Fruit fly (Drosophila melanogaster) whole organism, embryonic: ENCODE data around the gene TMEM216.
A peak's percentile ranks its signal among the peaks of the same experiment; 100 is the strongest.

Source experiments
- CG10147 ChIP-seq: fragments of 200-800 bp; sonication (Bioruptor generic); optimal IDR thresholded peaks from 2 replicates; lab custom pipeline; 2019; ENCODE audit warnings: missing biosample characterization, mild to moderate bottlenecking, missing genetic modification characterization, moderate library complexity
- CG10366 ChIP-seq: fragments of 200-800 bp; sonication (Bioruptor generic); IDR thresholded peaks from 2 replicates; pipeline ENCODE4 v1.3.6; 2022; ENCODE audit warnings: missing biosample characterization, missing genetic modification characterization
- CG11695 ChIP-seq: fragments of 200-800 bp; sonication (Bioruptor generic); IDR thresholded peaks from 3 replicates; pipeline ENCODE4 v1.3.6; 2022; ENCODE audit warnings: missing biosample characterization, missing genetic modification characterization
- CG12219 ChIP-seq: fragments of 200-800 bp; sonication (Bioruptor generic); optimal IDR thresholded peaks from 3 replicates; lab custom pipeline; 2018; ENCODE audit warnings: missing biosample characterization, mild to moderate bottlenecking, missing genetic modification characterization
- CG12299 ChIP-seq: fragments of 200-800 bp; sonication (Bioruptor generic); optimal IDR thresholded peaks from 2 replicates; lab custom pipeline; 2018; ENCODE audit warnings: missing biosample characterization, mild to moderate bottlenecking, missing genetic modification characterization
- CG13624 ChIP-seq: fragments of 200-800 bp; sonication (Bioruptor generic); optimal IDR thresholded peaks from 2 replicates; lab custom pipeline; 2016; ENCODE audit warnings: missing biosample characterization, missing genetic modification characterization
- CG13775 ChIP-seq: fragments of 200-800 bp; sonication (Bioruptor generic); optimal IDR thresholded peaks from 3 replicates; lab custom pipeline; 2017; ENCODE audit warnings: missing biosample characterization, mild to moderate bottlenecking, missing genetic modification characterization
- CG14965 ChIP-seq: fragments of 200-800 bp; sonication (Bioruptor generic); optimal IDR thresholded peaks from 2 replicates; lab custom pipeline; 2016; ENCODE audit warnings: missing biosample characterization, missing genetic modification characterization, borderline replicate concordance
- CG1529 ChIP-seq: fragments of 200-800 bp; sonication (Bioruptor generic); optimal IDR thresholded peaks from 3 replicates; lab custom pipeline; 2018; ENCODE audit warnings: missing biosample characterization, missing genetic modification characterization
- CG1602 ChIP-seq: fragments of 200-800 bp; sonication (Bioruptor generic); optimal IDR thresholded peaks from 3 replicates; lab custom pipeline; 2016; ENCODE audit warnings: missing biosample characterization, missing genetic modification characterization
- CG1647 ChIP-seq: fragments of 200-800 bp; sonication (Bioruptor generic); optimal IDR thresholded peaks from 3 replicates; lab custom pipeline; 2016; ENCODE audit warnings: missing biosample characterization, missing genetic modification characterization
- CG17328 ChIP-seq: fragments of 200-800 bp; sonication (Bioruptor generic); IDR thresholded peaks from 2 replicates; pipeline ENCODE4 v1.3.6; 2022; ENCODE audit warnings: missing biosample characterization, missing genetic modification characterization
- CG18476 ChIP-seq: fragments of 200-800 bp; sonication (Bioruptor generic); optimal IDR thresholded peaks from 2 replicates; lab custom pipeline; 2016; ENCODE audit warnings: missing biosample characterization, mild to moderate bottlenecking, missing genetic modification characterization
- CG2202 ChIP-seq: fragments of 200-800 bp; sonication (Bioruptor generic); optimal IDR thresholded peaks from 2 replicates; lab custom pipeline; 2018; ENCODE audit warnings: missing biosample characterization, mild to moderate bottlenecking, missing genetic modification characterization
- CG34422 ChIP-seq: fragments of 200-800 bp; sonication (Bioruptor generic); IDR thresholded peaks from 3 replicates; pipeline ENCODE4 v1.3.6; 2022; ENCODE audit warnings: missing biosample characterization, missing genetic modification characterization
- CG43689 ChIP-seq: fragments of 200-800 bp; sonication (Bioruptor generic); IDR thresholded peaks from 2 replicates; pipeline ENCODE4 v1.3.6; 2022; ENCODE audit warnings: missing biosample characterization, missing genetic modification characterization
- CG4617 ChIP-seq: fragments of 200-800 bp; sonication (Bioruptor generic); optimal IDR thresholded peaks from 3 replicates; lab custom pipeline; 2016; ENCODE audit warnings: missing biosample characterization, missing genetic modification characterization, borderline replicate concordance
- CG7372 ChIP-seq: fragments of 200-800 bp; sonication (Bioruptor generic); IDR thresholded peaks from 2 replicates; pipeline ENCODE4 v1.3.6; 2022; ENCODE audit warnings: missing biosample characterization, missing genetic modification characterization
- CG7963 ChIP-seq: fragments of 200-800 bp; sonication (Bioruptor generic); IDR thresholded peaks from 3 replicates; pipeline ENCODE4 v1.3.6; 2022; ENCODE audit warnings: missing biosample characterization, missing genetic modification characterization; ENCODE audit not compliant: partially characterized antibody
- CG8089 ChIP-seq: fragments of 200-800 bp; sonication (Bioruptor generic); optimal IDR thresholded peaks from 3 replicates; lab custom pipeline; 2016; ENCODE audit warnings: missing biosample characterization, missing genetic modification characterization
- CG9876 ChIP-seq: fragments of 200-800 bp; sonication (Bioruptor generic); optimal IDR thresholded peaks from 2 replicates; lab custom pipeline; 2016; ENCODE audit warnings: missing biosample characterization, missing genetic modification characterization
- Dbx ChIP-seq: fragments of 200-800 bp; sonication (Bioruptor generic); IDR thresholded peaks from 3 replicates; pipeline ENCODE4 v1.3.6; 2022; ENCODE audit warnings: missing biosample characterization, missing genetic modification characterization
- Dfd ChIP-seq, 2 experiments: fragments of >200 bp; optimal IDR thresholded peaks; 2 replicates each; lab custom pipeline; 2017; ENCODE audit warnings: missing biosample characterization in 2 of 2, missing genetic modification characterization in 2 of 2
- HHEX ChIP-seq: fragments of 200-800 bp; sonication (Bioruptor generic); optimal IDR thresholded peaks from 3 replicates; lab custom pipeline; 2017; ENCODE audit warnings: missing biosample characterization, mild to moderate bottlenecking, missing genetic modification characterization, missing genetic modification reagents
- Lim3 ChIP-seq: fragments of 200-800 bp; sonication (Bioruptor generic); IDR thresholded peaks from 2 replicates; pipeline ENCODE4 v1.3.6; 2022; ENCODE audit warnings: missing biosample characterization, missing genetic modification characterization
- Poxn ChIP-seq: fragments of 200-800 bp; sonication (Bioruptor generic); IDR thresholded peaks from 2 replicates; pipeline ENCODE4 v1.3.6; 2022; ENCODE audit warnings: missing biosample characterization, missing genetic modification characterization
- Ptx1 ChIP-seq: fragments of 200-800 bp; sonication (Bioruptor generic); IDR thresholded peaks from 2 replicates; pipeline ENCODE4 v1.3.6; 2022; ENCODE audit warnings: missing biosample characterization, missing genetic modification characterization
- Side ChIP-seq: fragments of 200-800 bp; sonication (Bioruptor generic); optimal IDR thresholded peaks from 2 replicates; lab custom pipeline; 2016; ENCODE audit warnings: missing biosample characterization, missing genetic modification characterization
- Xbp1 ChIP-seq: fragments of 200-800 bp; sonication (Bioruptor generic); optimal IDR thresholded peaks from 3 replicates; lab custom pipeline; 2016; ENCODE audit warnings: missing biosample characterization, mild to moderate bottlenecking, missing genetic modification characterization
- ac ChIP-seq: fragments of 200-800 bp; sonication (Bioruptor generic); optimal IDR thresholded peaks from 3 replicates; lab custom pipeline; 2017; ENCODE audit warnings: missing biosample characterization, mild to moderate bottlenecking, missing genetic modification characterization
- bab2 ChIP-seq: fragments of 200-800 bp; sonication (Bioruptor generic); optimal IDR thresholded peaks from 2 replicates; lab custom pipeline; 2016; ENCODE audit warnings: missing biosample characterization, missing genetic modification characterization
- cas ChIP-seq: fragments of 200-800 bp; sonication (Bioruptor generic); IDR thresholded peaks from 2 replicates; pipeline ENCODE4 v1.3.6; 2022; ENCODE audit warnings: missing biosample characterization, missing genetic modification characterization
- chm ChIP-seq: fragments of 200-800 bp; sonication (Bioruptor generic); IDR thresholded peaks from 2 replicates; pipeline ENCODE4 v1.3.6; 2022; ENCODE audit warnings: missing biosample characterization, missing genetic modification characterization
- ci ChIP-seq: fragments of 200-800 bp; sonication (Bioruptor generic); IDR thresholded peaks from 3 replicates; pipeline ENCODE4 v1.3.6; 2022; ENCODE audit warnings: missing biosample characterization, missing genetic modification characterization
- disco-r ChIP-seq: fragments of 200-800 bp; sonication (Bioruptor generic); optimal IDR thresholded peaks from 2 replicates; lab custom pipeline; 2016; ENCODE audit warnings: missing biosample characterization, missing genetic modification characterization
- dpn ChIP-seq, 2 experiments: fragments of 200-800 bp; sonication (Bioruptor generic); optimal IDR thresholded peaks; 3 replicates each; lab custom pipeline; 2016; ENCODE audit warnings: missing biosample characterization in 2 of 2, missing genetic modification characterization in 2 of 2
- esg ChIP-seq: fragments of 200-800 bp; sonication (Bioruptor generic); conservative IDR thresholded peaks from 2 replicates; pipeline ENCODE4 v1.3.6; 2022; ENCODE audit warnings: missing biosample characterization, missing genetic modification characterization
- fd102C ChIP-seq: fragments of 200-800 bp; sonication (Bioruptor generic); optimal IDR thresholded peaks from 2 replicates; lab custom pipeline; 2018; ENCODE audit warnings: missing biosample characterization, mild to moderate bottlenecking, missing genetic modification characterization, moderate library complexity
- fd96Cb ChIP-seq: fragments of 200-800 bp; sonication (Bioruptor generic); optimal IDR thresholded peaks from 2 replicates; lab custom pipeline; 2018; ENCODE audit warnings: missing biosample characterization, mild to moderate bottlenecking, missing genetic modification characterization, moderate library complexity
- gce ChIP-seq: fragments of 200-800 bp; sonication (Bioruptor generic); IDR thresholded peaks from 3 replicates; pipeline ENCODE4 v1.3.6; 2022; ENCODE audit warnings: missing biosample characterization, missing genetic modification characterization
- gcm ChIP-seq: fragments of 200-800 bp; sonication (Bioruptor generic); optimal IDR thresholded peaks from 2 replicates; lab custom pipeline; 2019; ENCODE audit warnings: missing biosample characterization, mild to moderate bottlenecking, missing genetic modification characterization, moderate library complexity
- gem ChIP-seq: fragments of 200-800 bp; sonication (Bioruptor generic); optimal IDR thresholded peaks from 2 replicates; lab custom pipeline; 2019; ENCODE audit warnings: missing biosample characterization, mild to moderate bottlenecking, missing genetic modification characterization, moderate library complexity
- gsb ChIP-seq: fragments of 200-800 bp; sonication (Bioruptor generic); IDR thresholded peaks from 2 replicates; pipeline ENCODE4 v1.3.6; 2022; ENCODE audit warnings: missing biosample characterization, missing genetic modification characterization
- klu ChIP-seq: fragments of 200-800 bp; sonication (Bioruptor generic); IDR thresholded peaks from 2 replicates; pipeline ENCODE4 v1.3.6; 2022; ENCODE audit warnings: missing biosample characterization, missing genetic modification characterization
- otp ChIP-seq: fragments of 200-800 bp; sonication (Bioruptor generic); IDR thresholded peaks from 3 replicates; pipeline ENCODE4, ENCODE4 v1.3.6; 2022; ENCODE audit warnings: missing biosample characterization, missing genetic modification characterization
- schlank ChIP-seq: fragments of 200-800 bp; sonication (Bioruptor generic); optimal IDR thresholded peaks from 2 replicates; lab custom pipeline; 2018; ENCODE audit warnings: missing biosample characterization, mild to moderate bottlenecking, missing genetic modification characterization
- stc ChIP-seq: fragments of 200-800 bp; sonication (Bioruptor generic); IDR thresholded peaks from 2 replicates; pipeline ENCODE4 v1.3.6; 2022; ENCODE audit warnings: missing biosample characterization, missing genetic modification characterization
- trem ChIP-seq: fragments of 200-800 bp; optimal IDR thresholded peaks from 3 replicates; lab custom pipeline; 2019; ENCODE audit warnings: missing biosample characterization, mild to moderate bottlenecking, missing genetic modification characterization, moderate library complexity
- tx ChIP-seq: fragments of 200-800 bp; sonication (Bioruptor generic); optimal IDR thresholded peaks from 2 replicates; lab custom pipeline; 2016; ENCODE audit warnings: missing biosample characterization, missing genetic modification characterization
- vvl ChIP-seq: fragments of 200-800 bp; sonication (Bioruptor generic); IDR thresholded peaks from 2 replicates; pipeline ENCODE4 v1.3.6; 2022; ENCODE audit warnings: missing biosample characterization, missing genetic modification characterization
- wdn ChIP-seq: fragments of 200-800 bp; sonication (Bioruptor generic); IDR thresholded peaks from 2 replicates; pipeline ENCODE4 v1.3.6; 2022; ENCODE audit warnings: missing biosample characterization, missing genetic modification characterization

Gene TMEM216

dm6 chr3R:8669029-8669707 lies 46.9 kb upstream of the TMEM216 start (continued):
- TF ChIP-seq cas (GFP tag; lab: Robert Waterston, UW) = peak; percentile 92
- peak; percentile 96 for TF ChIP-seq Ptx1 (GFP tag; lab: Robert Waterston, UW)
- TF ChIP-seq CG4617 = peak; percentile 92
- TF ChIP-seq tx (GFP tag; lab: Kevin White, UChicago) = peak; percentile 96
- TF ChIP-seq Side = peak; percentile 98
- peak; percentile 96 for TF ChIP-seq CG10366
- TF ChIP-seq gem = peak; percentile 99
- TF ChIP-seq wdn (GFP tag; lab: Robert Waterston, UW) = peak; percentile 94
- TF ChIP-seq CG34422 = peak; percentile 97
- peak; percentile 97 for TF ChIP-seq fd96Cb
- TF ChIP-seq CG1602 (GFP tag; lab: Kevin White, UChicago) = peak; percentile 96
- TF ChIP-seq otp (GFP tag; lab: Robert Waterston, UW) = peak; percentile 97
- peak; percentile 92 for TF ChIP-seq esg
- TF ChIP-seq CG12219 = peak; percentile 99
- TF ChIP-seq CG17328 (GFP tag; lab: Robert Waterston, UW) = peak; percentile 98
- TF ChIP-seq CG9876 (GFP tag; lab: Kevin White, UChicago) = peak; percentile 86
- TF ChIP-seq dpn (GFP tag; optimal IDR thresholded peaks at IDR 0.05; lab: Kevin White, UChicago) = peak; percentile 98
- TF ChIP-seq CG12299 = peak; percentile 97
- peak; percentile 98 for TF ChIP-seq CG13775 (GFP tag; lab: Kevin White, UChicago)
- TF ChIP-seq CG10147 (GFP tag; lab: Kevin White, UChicago) = peak; percentile 97
- peak; percentile 68 for TF ChIP-seq Poxn (GFP tag; lab: Robert Waterston, UW)
- TF ChIP-seq disco-r (GFP tag; lab: Kevin White, UChicago) = peak; percentile 95
- peak; percentile 96 for TF ChIP-seq Dbx (GFP tag; lab: Robert Waterston, UW)
- TF ChIP-seq CG13624 = peak; percentile 98
- peak; percentile 96 for TF ChIP-seq gce (GFP tag; lab: Robert Waterston, UW)
- peak; percentile 98 for TF ChIP-seq CG18476
- peak; percentile 96 for TF ChIP-seq schlank (tag; lab: Kevin White, UChicago)
- TF ChIP-seq ac (GFP tag; lab: Kevin White, UChicago) = peak; percentile 95
- TF ChIP-seq klu (GFP tag; lab: Robert Waterston, UW) = peak; percentile 84
- TF ChIP-seq CG1647 (GFP tag; lab: Kevin White, UChicago) = peak; percentile 97
- TF ChIP-seq ci (GFP tag; lab: Robert Waterston, UW) = peak; percentile 99
- peak; percentile 89 for TF ChIP-seq fd102C
- peak; percentile 97 for TF ChIP-seq bab2
- peak; percentile 99 for TF ChIP-seq gcm (GFP tag; lab: Kevin White, UChicago)
- peak; percentile 96 for TF ChIP-seq trem (tag; lab: Kevin White, UChicago)
- TF ChIP-seq Lim3 (GFP tag; lab: Robert Waterston, UW) = peak; percentile 84; the same call in 1 of the 2 replicates
- peak; percentile 95 for TF ChIP-seq CG8089 (GFP tag; lab: Kevin White, UChicago)
- TF ChIP-seq HHEX (GFP tag; lab: Kevin White, UChicago) = peak; percentile 99
- TF ChIP-seq CG7963 = peak; percentile 73
- TF ChIP-seq Xbp1 (GFP tag; lab: Kevin White, UChicago) = peak; percentile 98
- TF ChIP-seq vvl (GFP tag; lab: Robert Waterston, UW) = peak; percentile 99
- TF ChIP-seq chm (GFP tag; lab: Robert Waterston, UW) = peak; percentile 98
- TF ChIP-seq CG2202 = peak; percentile 98
- peak; percentile 97 for TF ChIP-seq CG1529 (GFP tag; lab: Kevin White, UChicago)
- no peak for TF ChIP-seq Dfd (GFP tag; optimal IDR thresholded peaks at IDR 0.05; lab: Kevin White, UChicago)
- peak; percentile 98 for TF ChIP-seq stc
- peak; percentile 92 for TF ChIP-seq CG43689 (GFP tag; lab: Robert Waterston, UW)
- peak; percentile 98 for TF ChIP-seq CG11695 (GFP tag; lab: Robert Waterston, UW)
- TF ChIP-seq gsb = peak; percentile 87
- peak; percentile 91 for TF ChIP-seq CG7372 (GFP tag; lab: Robert Waterston, UW)
- TF ChIP-seq CG14965 (GFP tag; lab: Kevin White, UChicago) = peak; percentile 80
